Fruit fly (Drosophila melanogaster): Measurements from ENCODE around the gene Ets96B.
A peak's percentile ranks its signal among the peaks of the same experiment; 100 is the strongest.

dm6 chr3R:24810844-24811625, 23.2 kb downstream of the Ets96B start:
- peak; percentile 96 for TF ChIP-seq ey (GFP tag; optimal IDR thresholded peaks at IDR 0.05)
- no peak for TF ChIP-seq Vsx2 (GFP tag; optimal IDR thresholded peaks at IDR 0.05; ENCODE audit: partially characterized antibody)
- peak; percentile 78 for TF ChIP-seq GATAd (GFP tag; optimal IDR thresholded peaks at IDR 0.05)
- TF ChIP-seq pan (optimal IDR thresholded peaks at IDR 0.05), result no peak
- peak; percentile 91 for TF ChIP-seq HLH106 (tag; optimal IDR thresholded peaks at IDR 0.05)
- peak; percentile 97 for TF ChIP-seq h (GFP tag; optimal IDR thresholded peaks at IDR 0.05)
- TF ChIP-seq Mio (GFP tag; optimal IDR thresholded peaks at IDR 0.05), result peak; percentile 66
- peak; percentile 85 for TF ChIP-seq psq (GFP tag; optimal IDR thresholded peaks at IDR 0.05)
- TF ChIP-seq tai (GFP tag; optimal IDR thresholded peaks at IDR 0.05), result peak; percentile 91
- peak; percentile 74 for TF ChIP-seq brk (GFP tag; optimal IDR thresholded peaks at IDR 0.05)
- no peak for TF ChIP-seq Hr78 (GFP tag; optimal IDR thresholded peaks at IDR 0.05)
- peak; percentile 95 for TF ChIP-seq fru (GFP tag; optimal IDR thresholded peaks at IDR 0.05)
